Worm (Caenorhabditis elegans) whole organism, L4 larva: ENCODE data around the gene C10G8.2.

Experiments used
- D1046.2 ChIP-seq: fragments of 200-800 bp; sonication (Bioruptor generic); IDR thresholded peaks from 2 replicates; pipeline ENCODE4 v1.3.6; 2022; ENCODE audit warnings: missing genetic modification characterization, missing compliant biosample characterization
- F10B5.3 ChIP-seq: sonication (generic microtip); optimal IDR thresholded peaks from 2 replicates; lab custom pipeline; 2016; ENCODE audit warnings: mild to moderate bottlenecking, missing genetic modification characterization, missing compliant biosample characterization
- F26F4.8 ChIP-seq: fragments of 200-800 bp; sonication (Bioruptor generic); conservative IDR thresholded peaks from 2 replicates; pipeline ENCODE4 v1.3.6; 2022; ENCODE audit warnings: missing genetic modification characterization, missing compliant biosample characterization
- F44E2.7 ChIP-seq: fragments of 200-800 bp; sonication (Bioruptor generic); IDR thresholded peaks from 2 replicates; pipeline ENCODE4 v2.1.2; 2022; ENCODE audit warnings: missing genetic modification characterization, missing compliant biosample characterization
- R02D3.7 ChIP-seq: fragments of 150-350 bp; sonication (generic microtip); optimal IDR thresholded peaks from 3 replicates; lab custom pipeline; 2014; ENCODE audit warnings: missing biosample characterization, missing genetic modification characterization
- T20F7.1 ChIP-seq: fragments of 200-800 bp; sonication (Bioruptor generic); optimal IDR thresholded peaks from 2 replicates; lab custom pipeline; 2018; ENCODE audit warnings: mild to moderate bottlenecking, missing genetic modification characterization, missing compliant biosample characterization
- Y105C5A.15 ChIP-seq: fragments of 200-800 bp; sonication (Bioruptor generic); IDR thresholded peaks from 2 replicates; pipeline ENCODE4 v1.3.6; 2022; ENCODE audit warnings: missing genetic modification characterization, missing compliant biosample characterization
- Y5F2A.4 ChIP-seq: fragments of 200-800 bp; sonication (Bioruptor generic); optimal IDR thresholded peaks from 2 replicates; lab custom pipeline; 2018; ENCODE audit warnings: mild to moderate bottlenecking, missing genetic modification characterization, missing compliant biosample characterization
- Y75B8A.6 ChIP-seq: fragments of 200-800 bp; sonication (Bioruptor generic); IDR thresholded peaks from 2 replicates; pipeline ENCODE4 v1.3.6; 2022; ENCODE audit warnings: missing genetic modification reagents, missing genetic modification characterization, missing compliant biosample characterization
- aha-1 ChIP-seq: fragments of 150-350 bp; peaks from one replicate; lab custom pipeline; 2014; ENCODE audit warnings: missing biosample characterization, missing genetic modification characterization
- ceh-20 ChIP-seq: fragments of 200-800 bp; sonication (Bioruptor generic); IDR thresholded peaks from 2 replicates; pipeline ENCODE4 v1.3.6; 2022; ENCODE audit warnings: missing genetic modification reagents, missing genetic modification characterization, missing compliant biosample characterization
- ceh-28 ChIP-seq: fragments of 150-350 bp; optimal IDR thresholded peaks from 2 replicates; lab custom pipeline; 2014; ENCODE audit warnings: missing biosample characterization, missing genetic modification reagents, missing genetic modification characterization
- ceh-32 ChIP-seq: sonication (generic microtip); optimal IDR thresholded peaks from 2 replicates; lab custom pipeline; 2016; ENCODE audit warnings: mild to moderate bottlenecking, missing genetic modification characterization, missing compliant biosample characterization; ENCODE audit not compliant: poor library complexity
- daf-12 ChIP-seq: fragments of 150-350 bp; optimal IDR thresholded peaks from 2 replicates; lab custom pipeline; 2014; ENCODE audit warnings: missing biosample characterization, missing genetic modification reagents, missing genetic modification characterization
- daf-16 ChIP-seq, 3 experiments: sonication (generic microtip); optimal IDR thresholded peaks; 2 replicates each; lab custom pipeline; 2016 to 2017; ENCODE audit warnings: missing genetic modification characterization in 3 of 3, missing genetic modification reagents in 3 of 3, mild to moderate bottlenecking in 2 of 3, missing compliant biosample characterization in 2 of 3, missing biosample characterization in 1 of 3, moderate library complexity in 1 of 3
- daf-19 ChIP-seq: fragments of 200-800 bp; sonication (Bioruptor generic); conservative IDR thresholded peaks from 2 replicates; pipeline ENCODE4 v1.3.6; 2022; ENCODE audit warnings: missing genetic modification characterization, missing compliant biosample characterization
- dmd-8 ChIP-seq: fragments of 200-800 bp; sonication (Bioruptor generic); IDR thresholded peaks from 2 replicates; pipeline ENCODE4 v1.3.6; 2022; ENCODE audit warnings: missing genetic modification characterization, missing compliant biosample characterization
- dmd-9 ChIP-seq: fragments of 200-800 bp; sonication (Bioruptor generic); IDR thresholded peaks from 2 replicates; pipeline ENCODE4 v1.3.6; 2022; ENCODE audit warnings: missing genetic modification reagents, missing genetic modification characterization, missing compliant biosample characterization
- dpl-1 ChIP-seq: fragments of 150-350 bp; optimal IDR thresholded peaks from 2 replicates; lab custom pipeline; 2014; ENCODE audit warnings: missing biosample characterization, missing genetic modification reagents, missing genetic modification characterization
- dve-1 ChIP-seq: sonication (generic microtip); optimal IDR thresholded peaks from 2 replicates; lab custom pipeline; 2017; ENCODE audit warnings: antibody characterized with exemption, mild to moderate bottlenecking, missing genetic modification characterization, missing compliant biosample characterization; ENCODE audit not compliant: insufficient read depth
- egl-27 ChIP-seq: sonication (generic microtip); optimal IDR thresholded peaks from 3 replicates; lab custom pipeline; 2017; ENCODE audit warnings: missing biosample characterization, missing genetic modification reagents, missing genetic modification characterization
- egl-43 ChIP-seq: fragments of 200-800 bp; sonication (Bioruptor generic); IDR thresholded peaks from 2 replicates; pipeline ENCODE4 v1.3.6; 2022; ENCODE audit warnings: missing genetic modification reagents, missing genetic modification characterization, missing compliant biosample characterization
- fos-1 ChIP-seq: fragments of 150-350 bp; optimal IDR thresholded peaks from 2 replicates; lab custom pipeline; 2014; ENCODE audit warnings: missing biosample characterization, missing genetic modification characterization
- hlh-11 ChIP-seq: fragments of 200-800 bp; sonication (Bioruptor generic); optimal IDR thresholded peaks from 2 replicates; lab custom pipeline; 2018; ENCODE audit warnings: mild to moderate bottlenecking, missing genetic modification characterization, missing compliant biosample characterization
- jun-1 ChIP-seq: fragments of 150-350 bp; optimal IDR thresholded peaks from 2 replicates; lab custom pipeline; 2014; ENCODE audit warnings: missing biosample characterization, missing genetic modification reagents, missing genetic modification characterization
- lim-7 ChIP-seq: fragments of 200-800 bp; sonication (Bioruptor generic); IDR thresholded peaks from 2 replicates; pipeline ENCODE4 v1.3.6; 2022; ENCODE audit warnings: missing genetic modification characterization, missing compliant biosample characterization
- lin-13 ChIP-seq: fragments of 150-350 bp; optimal IDR thresholded peaks from 2 replicates; lab custom pipeline; 2014; ENCODE audit warnings: missing biosample characterization, missing genetic modification reagents, missing genetic modification characterization
- lin-38 ChIP-seq: fragments of 200-800 bp; sonication (Bioruptor generic); IDR thresholded peaks from 2 replicates; pipeline ENCODE4 v1.3.6; 2022; ENCODE audit warnings: missing genetic modification reagents, missing genetic modification characterization, missing compliant biosample characterization
- lin-39 ChIP-seq: fragments of 150-350 bp; optimal IDR thresholded peaks from 2 replicates; lab custom pipeline; 2014; ENCODE audit warnings: missing biosample characterization, missing genetic modification reagents, missing genetic modification characterization
- lsy-2 ChIP-seq, 2 experiments: fragments of 150-350 bp in 1 of 2; sonication (generic microtip) in 1 of 2; optimal IDR thresholded peaks; 2 replicates each; lab custom pipeline; 2014 to 2017; ENCODE audit warnings: missing biosample characterization in 2 of 2, missing genetic modification characterization in 2 of 2
- madf-5 ChIP-seq, 2 experiments: fragments of 200-800 bp; sonication (Bioruptor generic); IDR thresholded peaks; 2 replicates each; pipeline ENCODE4 v1.3.6; 2022; ENCODE audit warnings: missing compliant biosample characterization in 2 of 2, missing genetic modification characterization in 2 of 2
- madf-9 ChIP-seq: fragments of 200-800 bp; sonication (Bioruptor generic); conservative IDR thresholded peaks from 2 replicates; pipeline ENCODE4 v1.3.6; 2022; ENCODE audit warnings: missing genetic modification reagents, missing genetic modification characterization, missing compliant biosample characterization
- mdt-29 ChIP-seq: fragments of 200-800 bp; sonication (Bioruptor generic); IDR thresholded peaks from 2 replicates; pipeline ENCODE4 v1.3.6; 2022; ENCODE audit warnings: missing genetic modification reagents, missing genetic modification characterization, missing compliant biosample characterization
- mes-2 ChIP-seq: sonication (generic microtip); optimal IDR thresholded peaks from 2 replicates; lab custom pipeline; 2016; ENCODE audit warnings: missing genotype, mild to moderate bottlenecking, missing genetic modification characterization, missing compliant biosample characterization; ENCODE audit not compliant: poor library complexity, severe bottlenecking
- mxl-2 ChIP-seq: fragments of 200-800 bp; sonication (Bioruptor generic); conservative IDR thresholded peaks from 2 replicates; pipeline ENCODE4 v1.3.6; 2022; ENCODE audit warnings: missing genetic modification reagents, missing genetic modification characterization, missing compliant biosample characterization
- mxl-3 ChIP-seq: fragments of 200-800 bp; sonication (Bioruptor generic); optimal IDR thresholded peaks from 2 replicates; lab custom pipeline; 2018; ENCODE audit warnings: mild to moderate bottlenecking, missing genetic modification characterization, missing compliant biosample characterization
- nhr-10 ChIP-seq: fragments of 150-350 bp; optimal IDR thresholded peaks from 2 replicates; lab custom pipeline; 2014; ENCODE audit warnings: missing biosample characterization, missing genetic modification characterization
- nhr-41 ChIP-seq: fragments of 200-800 bp; sonication (Bioruptor generic); IDR thresholded peaks from 2 replicates; pipeline ENCODE4 v1.3.6; 2022; ENCODE audit warnings: missing genetic modification reagents, missing genetic modification characterization, missing compliant biosample characterization
- nhr-77 ChIP-seq: fragments of 150-350 bp; optimal IDR thresholded peaks from 2 replicates; lab custom pipeline; 2014; ENCODE audit warnings: missing biosample characterization, missing genetic modification characterization
- pqm-1 ChIP-seq: sonication (generic microtip); optimal IDR thresholded peaks from 2 replicates; lab custom pipeline; 2017; ENCODE audit warnings: missing biosample characterization, missing genetic modification characterization
- saeg-2 ChIP-seq: fragments of 200-800 bp; sonication (Bioruptor generic); IDR thresholded peaks from 2 replicates; pipeline ENCODE4 v1.3.6; 2022; ENCODE audit warnings: missing genetic modification reagents, missing genetic modification characterization, missing compliant biosample characterization
- set-16 ChIP-seq: fragments of 200-800 bp; sonication (Bioruptor generic); IDR thresholded peaks from 2 replicates; pipeline ENCODE4 v1.3.6; 2022; ENCODE audit warnings: missing genetic modification reagents, missing genetic modification characterization, missing compliant biosample characterization
- skn-1 ChIP-seq: fragments of 150-350 bp; optimal IDR thresholded peaks from 2 replicates; lab custom pipeline; 2014; ENCODE audit warnings: missing biosample characterization, missing genetic modification characterization
- snpc-1.2 ChIP-seq: fragments of 200-800 bp; sonication (Bioruptor generic); IDR thresholded peaks from 2 replicates; pipeline ENCODE4 v1.3.6; 2022; ENCODE audit warnings: missing genetic modification reagents, missing genetic modification characterization, missing compliant biosample characterization
- tag-97 ChIP-seq: fragments of 200-800 bp; sonication (Bioruptor generic); IDR thresholded peaks from 2 replicates; pipeline ENCODE4 v1.3.6; 2022; ENCODE audit warnings: missing genetic modification characterization, missing compliant biosample characterization
- unc-130 ChIP-seq: sonication (generic microtip); optimal IDR thresholded peaks from 2 replicates; lab custom pipeline; 2016; ENCODE audit warnings: missing genetic modification reagents, missing genetic modification characterization, missing compliant biosample characterization
- vab-7 ChIP-seq: fragments of 200-800 bp; sonication (Bioruptor generic); IDR thresholded peaks from 2 replicates; pipeline ENCODE4 v1.3.6; 2022; ENCODE audit warnings: missing genetic modification reagents, missing genetic modification characterization, missing compliant biosample characterization
- zip-2 ChIP-seq: fragments of 150-350 bp; optimal IDR thresholded peaks from 2 replicates; lab custom pipeline; 2014; ENCODE audit warnings: missing biosample characterization, missing genetic modification characterization

The C10G8.2 gene

ce11 chrV:5328314-5328713 lies 14.1 kb downstream of the C10G8.2 start, which contains the start of gene C10G8.8 (continued):
- TF ChIP-seq ceh-28 (tag; lab: Kevin White, UChicago) (no peak), madf-9 (GFP tag; lab: Robert Waterston, UW) (no peak)

ce11 chrV:5329677-5330266 lies 15.6 kb downstream of the C10G8.2 start:
- no peak for TF ChIP-seq F44E2.7 (GFP tag; lab: Robert Waterston, UW)
- 0 out of 2 replicates have a peak, but pooled peaks have one; percentile 29 for TF ChIP-seq dmd-9 (GFP tag; lab: Robert Waterston, UW)
- TF ChIP-seq fos-1 (tag; lab: Kevin White, UChicago): no peak
- TF ChIP-seq skn-1 (tag; lab: Kevin White, UChicago): no peak
- peak; percentile 35 for TF ChIP-seq mes-2
- TF ChIP-seq daf-16 (GFP tag; optimal IDR thresholded peaks at IDR 0.05; lab: Kevin White, UChicago): peak; percentile 58 to 81
- TF ChIP-seq daf-16 (tag; optimal IDR thresholded peaks at IDR 0.05; lab: Kevin White, UChicago): peak; percentile 79
- no peak for TF ChIP-seq nhr-41
- no peak for TF ChIP-seq T20F7.1 (GFP tag; lab: Kevin White, UChicago)
- TF ChIP-seq D1046.2 (GFP tag; lab: Robert Waterston, UW): 0 out of 2 replicates have a peak, but pooled peaks have one; percentile 47
- TF ChIP-seq saeg-2 (GFP tag; lab: Robert Waterston, UW): no peak
- TF ChIP-seq nhr-77 (tag; lab: Kevin White, UChicago): peak; percentile 60
- 0 out of 2 replicates have a peak, but pooled peaks have one; percentile 37 for TF ChIP-seq vab-7 (GFP tag; lab: Robert Waterston, UW)
- TF ChIP-seq Y5F2A.4 (GFP tag; lab: Kevin White, UChicago): no peak
- TF ChIP-seq F10B5.3: no peak
- no peak for TF ChIP-seq nhr-10
- TF ChIP-seq egl-43: peak; percentile 58; the same call in 1 of the 2 replicates
- TF ChIP-seq R02D3.7 (tag; lab: Kevin White, UChicago): no peak
- TF ChIP-seq pqm-1 (tag; lab: Kevin White, UChicago): peak; percentile 17
- TF ChIP-seq Y75B8A.6 (GFP tag; lab: Robert Waterston, UW): no peak
- TF ChIP-seq daf-12 (tag; lab: Kevin White, UChicago): no peak
- no peak for TF ChIP-seq lin-38 (GFP tag; lab: Robert Waterston, UW)
- TF ChIP-seq hlh-11: peak; percentile 85
- no peak for TF ChIP-seq set-16 (GFP tag; lab: Robert Waterston, UW)
- TF ChIP-seq daf-19 (GFP tag; lab: Robert Waterston, UW): no peak
- TF ChIP-seq aha-1 (tag; lab: Kevin White, UChicago): peak; percentile 27
- no peak for TF ChIP-seq ceh-32 (tag; lab: Kevin White, UChicago)
- TF ChIP-seq lin-13: peak; percentile 28
- TF ChIP-seq mxl-3 (GFP tag; lab: Kevin White, UChicago): peak; percentile 4
- no peak for TF ChIP-seq madf-5 (GFP tag; IDR thresholded peaks at IDR 0.05; lab: Robert Waterston, UW)
- TF ChIP-seq unc-130 (GFP tag; lab: Kevin White, UChicago): no peak
- no peak for TF ChIP-seq egl-27
- TF ChIP-seq tag-97: no peak
- no peak for TF ChIP-seq lin-39
- peak; percentile 65; the same call in 1 of the 2 replicates for TF ChIP-seq dmd-8 (GFP tag; lab: Robert Waterston, UW)
- TF ChIP-seq dve-1 (tag; lab: Kevin White, UChicago): peak; percentile 55
- TF ChIP-seq lsy-2 (tag; optimal IDR thresholded peaks at IDR 0.05; lab: Kevin White, UChicago): no peak
- no peak; the same call in 1 of the 2 replicates for TF ChIP-seq snpc-1.2 (GFP tag; lab: Robert Waterston, UW)
- TF ChIP-seq mxl-2 (GFP tag; lab: Robert Waterston, UW): no peak
- no peak for TF ChIP-seq Y105C5A.15 (GFP tag; lab: Robert Waterston, UW)
- no peak for TF ChIP-seq dpl-1 (GFP tag; lab: Kevin White, UChicago)
- TF ChIP-seq F26F4.8 (GFP tag; lab: Robert Waterston, UW): no peak
- 0 out of 2 replicates have a peak, but pooled peaks have one; percentile 21 for TF ChIP-seq ceh-20 (GFP tag; lab: Robert Waterston, UW)
- no peak for TF ChIP-seq zip-2 (tag; lab: Kevin White, UChicago)
- peak; percentile 59; the same call in 1 of the 2 replicates for TF ChIP-seq lim-7 (GFP tag; lab: Robert Waterston, UW)
- TF ChIP-seq jun-1 (tag; lab: Kevin White, UChicago): no peak
- no peak for TF ChIP-seq mdt-29 (GFP tag; lab: Robert Waterston, UW)
